Fruit fly (Drosophila melanogaster) whole organism, pupa: Measurements from ENCODE around the gene kraken.

Experiments used
- CG13204 ChIP-seq: fragments of 200-800 bp; sonication (Bioruptor generic); optimal IDR thresholded peaks from 2 replicates; lab custom pipeline; 2018; ENCODE audit warnings: missing biosample characterization, mild to moderate bottlenecking, missing genetic modification characterization, moderate library complexity
- CG17806 ChIP-seq: fragments of 200-800 bp; sonication (Bioruptor generic); optimal IDR thresholded peaks from 2 replicates; lab custom pipeline; 2018; ENCODE audit warnings: missing biosample characterization, mild to moderate bottlenecking, missing genetic modification characterization, moderate library complexity
- CG9948 ChIP-seq: fragments of 200-800 bp; sonication (Bioruptor generic); optimal IDR thresholded peaks from 2 replicates; lab custom pipeline; 2018; ENCODE audit warnings: missing biosample characterization, mild to moderate bottlenecking, missing genetic modification characterization, moderate library complexity
- D1 ChIP-seq: fragments of 200-800 bp; sonication (Bioruptor generic); optimal IDR thresholded peaks from 2 replicates; lab custom pipeline; 2018; ENCODE audit warnings: missing biosample characterization, mild to moderate bottlenecking, missing genetic modification characterization, moderate library complexity
- EcR ChIP-seq: fragments of 200-800 bp; sonication (Bioruptor generic); optimal IDR thresholded peaks from 3 replicates; lab custom pipeline; 2019; ENCODE audit warnings: missing biosample characterization, missing genetic modification characterization, mild to moderate bottlenecking, moderate library complexity, missing genetic modification reagents
- Ets98B ChIP-seq: fragments of 200-800 bp; sonication (Bioruptor generic); IDR thresholded peaks from 2 replicates; pipeline ENCODE4 v1.3.6; 2022; ENCODE audit warnings: missing biosample characterization, missing genetic modification characterization
- Pif1A ChIP-seq: fragments of 200-800 bp; sonication (Bioruptor generic); optimal IDR thresholded peaks from 3 replicates; lab custom pipeline; 2016; ENCODE audit warnings: missing biosample characterization, missing genetic modification characterization
- Pif1B ChIP-seq: fragments of 200-800 bp; sonication (Bioruptor generic); optimal IDR thresholded peaks from 3 replicates; lab custom pipeline; 2016; ENCODE audit warnings: missing biosample characterization, missing genetic modification characterization
- Snoo ChIP-seq: fragments of 200-800 bp; sonication (Bioruptor generic); optimal IDR thresholded peaks from 3 replicates; lab custom pipeline; 2017; ENCODE audit warnings: missing biosample characterization, mild to moderate bottlenecking, missing genetic modification characterization, inconsistent platforms
- fd96Ca ChIP-seq: fragments of 200-800 bp; sonication (Bioruptor generic); IDR thresholded peaks from 3 replicates; pipeline ENCODE4 v1.3.6; 2022; ENCODE audit warnings: missing biosample characterization, missing genetic modification characterization
- gl ChIP-seq: fragments of 200-800 bp; sonication (Bioruptor generic); optimal IDR thresholded peaks from 2 replicates; lab custom pipeline; 2018; ENCODE audit warnings: missing biosample characterization, mild to moderate bottlenecking, missing genetic modification characterization
- rn ChIP-seq: fragments of 200-800 bp; sonication (Bioruptor generic); IDR thresholded peaks from 2 replicates; pipeline ENCODE4 v1.3.6; 2022; ENCODE audit warnings: missing biosample characterization, missing genetic modification characterization

- TF ChIP-seq CG9948 (tag; lab: Kevin White, UChicago) (peak; percentile 68), Pif1B (GFP tag; lab: Kevin White, UChicago) (no peak), Snoo (peak; percentile 54), EcR (GFP tag; lab: Kevin White, UChicago) (no peak), rn (GFP tag; lab: Robert Waterston, UW) (peak; percentile 50; the same call in 1 of the 2 replicates), CG17806 (tag; lab: Kevin White, UChicago) (peak; percentile 68), Pif1A (GFP tag; lab: Kevin White, UChicago) (no peak), CG13204 (no peak), Ets98B (peak; percentile 28), gl (tag; lab: Kevin White, UChicago) (no peak), fd96Ca (GFP tag; lab: Robert Waterston, UW) (0 out of 3 replicates have a peak, but pooled peaks have one; percentile 42), D1 (no peak)
These were observed 33.1 kb upstream of the kraken start, which contains the start of the genes PGAP2 and Clp for dm6 chr2L:819315-820032.
